Fruit fly (Drosophila melanogaster) whole organism, embryonic: Measurements from ENCODE around the gene ATPsynB.

ENCODE experiments used
- BEAF-32 ChIP-seq: fragments of 200-800 bp; sonication (Bioruptor generic); optimal IDR thresholded peaks from 3 replicates; lab custom pipeline; 2017; ENCODE audit warnings: missing biosample characterization, missing genetic modification characterization, mild to moderate bottlenecking, moderate library complexity, missing genetic modification reagents
- Blimp-1 ChIP-seq: fragments of 200-800 bp; sonication (Bioruptor generic); optimal IDR thresholded peaks from 3 replicates; lab custom pipeline; 2018; ENCODE audit warnings: missing biosample characterization, missing genetic modification characterization, mild to moderate bottlenecking, moderate library complexity, missing genetic modification reagents
- CG10267 ChIP-seq: fragments of 200-800 bp; sonication (Bioruptor generic); optimal IDR thresholded peaks from 2 replicates; lab custom pipeline; 2018; ENCODE audit warnings: missing biosample characterization, mild to moderate bottlenecking, missing genetic modification characterization, moderate library complexity
- CG10565 ChIP-seq: fragments of 200-800 bp; sonication (Bioruptor generic); optimal IDR thresholded peaks from 3 replicates; lab custom pipeline; 2016; ENCODE audit warnings: missing biosample characterization, mild to moderate bottlenecking, missing genetic modification characterization
- CG11398 ChIP-seq: fragments of 200-800 bp; sonication (Bioruptor generic); optimal IDR thresholded peaks from 2 replicates; lab custom pipeline; 2016; ENCODE audit warnings: missing biosample characterization, missing genetic modification characterization
- CG12071 ChIP-seq: fragments of 200-800 bp; sonication (Bioruptor generic); optimal IDR thresholded peaks from 3 replicates; lab custom pipeline; 2018; ENCODE audit warnings: missing biosample characterization, mild to moderate bottlenecking, missing genetic modification characterization
- CG12659 ChIP-seq: fragments of 200-800 bp; sonication (Bioruptor generic); optimal IDR thresholded peaks from 3 replicates; lab custom pipeline; 2017; ENCODE audit warnings: mild to moderate bottlenecking, missing biosample characterization, missing genetic modification reagents, missing genetic modification characterization
- CG14710 ChIP-seq: fragments of 200-800 bp; sonication (Bioruptor generic); optimal IDR thresholded peaks from 3 replicates; lab custom pipeline; 2019; ENCODE audit warnings: missing biosample characterization, mild to moderate bottlenecking, missing genetic modification characterization, moderate library complexity
- CG15601 ChIP-seq: fragments of 200-800 bp; sonication (Bioruptor generic); optimal IDR thresholded peaks from 3 replicates; lab custom pipeline; 2019; ENCODE audit warnings: missing biosample characterization, mild to moderate bottlenecking, missing genetic modification characterization, moderate library complexity
- CG30431 ChIP-seq: fragments of 200-800 bp; sonication (Bioruptor generic); optimal IDR thresholded peaks from 2 replicates; lab custom pipeline; 2017; ENCODE audit warnings: missing biosample characterization, missing genetic modification characterization
- CG3065 ChIP-seq: fragments of 200-800 bp; sonication (Bioruptor generic); optimal IDR thresholded peaks from 2 replicates; lab custom pipeline; 2016; ENCODE audit warnings: missing biosample characterization, missing genetic modification characterization
- CG31441 ChIP-seq: fragments of 200-800 bp; sonication (Bioruptor generic); IDR thresholded peaks from 2 replicates; pipeline ENCODE4 v1.3.6; 2022; ENCODE audit warnings: missing biosample characterization, missing genetic modification characterization
- CG32772 ChIP-seq: fragments of 200-800 bp; sonication (Bioruptor generic); IDR thresholded peaks from 2 replicates; pipeline ENCODE4 v1.3.6; 2022; ENCODE audit warnings: missing biosample characterization, missing genetic modification characterization
- CG34422 ChIP-seq: fragments of 200-800 bp; sonication (Bioruptor generic); IDR thresholded peaks from 3 replicates; pipeline ENCODE4 v1.3.6; 2022; ENCODE audit warnings: missing biosample characterization, missing genetic modification characterization
- CG3726 ChIP-seq: fragments of 200-800 bp; sonication (Bioruptor generic); IDR thresholded peaks from 3 replicates; pipeline ENCODE4, ENCODE4 v1.3.6; 2022; ENCODE audit warnings: missing biosample characterization, missing genetic modification characterization
- CG3847 ChIP-seq: fragments of 200-800 bp; sonication (Bioruptor generic); IDR thresholded peaks from 2 replicates; pipeline ENCODE4 v1.3.6; 2022; ENCODE audit warnings: missing biosample characterization, missing genetic modification characterization
- CG5245 ChIP-seq: fragments of 200-800 bp; sonication (Bioruptor generic); optimal IDR thresholded peaks from 3 replicates; lab custom pipeline; 2016; ENCODE audit warnings: missing biosample characterization, missing genetic modification characterization
- CG6254 ChIP-seq: fragments of 200-800 bp; sonication (Bioruptor generic); optimal IDR thresholded peaks from 3 replicates; lab custom pipeline; 2017; ENCODE audit warnings: mild to moderate bottlenecking, missing biosample characterization, missing genetic modification reagents, missing genetic modification characterization
- CG8388 ChIP-seq: fragments of 200-800 bp; sonication (Bioruptor generic); optimal IDR thresholded peaks from 2 replicates; lab custom pipeline; 2019; ENCODE audit warnings: missing biosample characterization, mild to moderate bottlenecking, missing genetic modification characterization, moderate library complexity
- CG9797 ChIP-seq: fragments of 200-800 bp; sonication (Bioruptor generic); optimal IDR thresholded peaks from 3 replicates; lab custom pipeline; 2018; ENCODE audit warnings: missing biosample characterization, mild to moderate bottlenecking, missing genetic modification characterization
- CHES-1-like ChIP-seq: fragments of 200-800 bp; sonication (Bioruptor generic); optimal IDR thresholded peaks from 2 replicates; lab custom pipeline; 2016; ENCODE audit warnings: missing biosample characterization, missing genetic modification characterization
- D19A ChIP-seq: fragments of 200-800 bp; optimal IDR thresholded peaks from 3 replicates; lab custom pipeline; 2019; ENCODE audit warnings: missing biosample characterization, mild to moderate bottlenecking, missing genetic modification characterization, moderate library complexity
- Deaf1 ChIP-seq: fragments of 200-800 bp; optimal IDR thresholded peaks from 3 replicates; lab custom pipeline; 2019; ENCODE audit warnings: missing biosample characterization, mild to moderate bottlenecking, missing genetic modification characterization, moderate library complexity
- Doc2 ChIP-seq: fragments of 200-800 bp; sonication (Bioruptor generic); IDR thresholded peaks from 2 replicates; pipeline ENCODE4 v1.3.6; 2022; ENCODE audit warnings: missing biosample characterization, missing genetic modification characterization
- Dp ChIP-seq: fragments of 200-800 bp; sonication (Bioruptor generic); optimal IDR thresholded peaks from 2 replicates; lab custom pipeline; 2018; ENCODE audit warnings: missing biosample characterization, mild to moderate bottlenecking, missing genetic modification characterization, moderate library complexity
- Eip74EF ChIP-seq, 2 experiments: fragments of 200-800 bp in 1 of 2; fragments of >200 bp in 1 of 2; sonication (Bioruptor generic) in 1 of 2; optimal IDR thresholded peaks; 2 replicates each; lab custom pipeline; 2017 to 2019; ENCODE audit warnings: missing biosample characterization in 2 of 2, missing genetic modification characterization in 2 of 2, mild to moderate bottlenecking in 1 of 2, moderate library complexity in 1 of 2
- HmgZ ChIP-seq: fragments of 200-800 bp; sonication (Bioruptor generic); optimal IDR thresholded peaks from 2 replicates; lab custom pipeline; 2018; ENCODE audit warnings: missing biosample characterization, mild to moderate bottlenecking, missing genetic modification characterization
- Hmr ChIP-seq: fragments of 200-800 bp; sonication (Bioruptor generic); optimal IDR thresholded peaks from 3 replicates; lab custom pipeline; 2017; ENCODE audit warnings: mild to moderate bottlenecking, missing biosample characterization, missing genetic modification reagents, missing genetic modification characterization
- Hr39 ChIP-seq: fragments of >200 bp; optimal IDR thresholded peaks from 2 replicates; lab custom pipeline; 2017
- Kr ChIP-seq: fragments of 200-800 bp; sonication (Bioruptor generic); optimal IDR thresholded peaks from 2 replicates; lab custom pipeline; 2017; ENCODE audit warnings: missing biosample characterization, mild to moderate bottlenecking, missing genetic modification characterization
- Ptx1 ChIP-seq: fragments of 200-800 bp; sonication (Bioruptor generic); IDR thresholded peaks from 2 replicates; pipeline ENCODE4 v1.3.6; 2022; ENCODE audit warnings: missing biosample characterization, missing genetic modification characterization
- Ravus ChIP-seq: fragments of 200-800 bp; sonication (Bioruptor generic); IDR thresholded peaks from 2 replicates; pipeline ENCODE4 v1.3.6; 2022; ENCODE audit warnings: missing biosample characterization, missing genetic modification characterization
- TFAM ChIP-seq: fragments of 200-800 bp; sonication (Bioruptor generic); optimal IDR thresholded peaks from 2 replicates; lab custom pipeline; 2017; ENCODE audit warnings: missing biosample characterization, missing genetic modification characterization, inconsistent platforms
- Vsx1 ChIP-seq: fragments of 200-800 bp; sonication (Bioruptor generic); optimal IDR thresholded peaks from 2 replicates; lab custom pipeline; 2017; ENCODE audit warnings: missing biosample characterization, mild to moderate bottlenecking, missing genetic modification characterization, missing genetic modification reagents
- ab ChIP-seq: fragments of 200-800 bp; sonication (Bioruptor generic); optimal IDR thresholded peaks from 2 replicates; lab custom pipeline; 2016; ENCODE audit warnings: missing biosample characterization, missing genetic modification characterization
- al ChIP-seq: fragments of 200-800 bp; sonication (Bioruptor generic); IDR thresholded peaks from 2 replicates; pipeline ENCODE4 v1.3.6; 2022; ENCODE audit warnings: missing biosample characterization, missing genetic modification characterization
- bowl ChIP-seq: fragments of 200-800 bp; sonication (Bioruptor generic); IDR thresholded peaks from 2 replicates; pipeline ENCODE4 v1.3.6; 2022; ENCODE audit warnings: missing biosample characterization, missing genetic modification characterization
- btn ChIP-seq: fragments of 200-800 bp; sonication (Bioruptor generic); optimal IDR thresholded peaks from 2 replicates; lab custom pipeline; 2016; ENCODE audit warnings: missing biosample characterization, missing genetic modification characterization
- corto ChIP-seq: fragments of 200-800 bp; sonication (Bioruptor generic); optimal IDR thresholded peaks from 2 replicates; lab custom pipeline; 2016; ENCODE audit warnings: missing biosample characterization, mild to moderate bottlenecking, missing genetic modification characterization, moderate library complexity
- gem ChIP-seq: fragments of 200-800 bp; sonication (Bioruptor generic); optimal IDR thresholded peaks from 2 replicates; lab custom pipeline; 2019; ENCODE audit warnings: missing biosample characterization, mild to moderate bottlenecking, missing genetic modification characterization, moderate library complexity
- grau ChIP-seq: fragments of 200-800 bp; optimal IDR thresholded peaks from 3 replicates; lab custom pipeline; 2019; ENCODE audit warnings: missing biosample characterization, mild to moderate bottlenecking, missing genetic modification characterization, moderate library complexity
- grn ChIP-seq: fragments of 200-800 bp; sonication (Bioruptor generic); optimal IDR thresholded peaks from 3 replicates; lab custom pipeline; 2017; ENCODE audit warnings: missing biosample characterization, missing genetic modification characterization
- inv ChIP-seq: fragments of 200-800 bp; sonication (Bioruptor generic); IDR thresholded peaks from 2 replicates; pipeline ENCODE4 v1.3.6; 2022; ENCODE audit warnings: missing biosample characterization, missing genetic modification characterization; ENCODE audit not compliant: partially characterized antibody
- jing ChIP-seq: fragments of 200-800 bp; sonication (Bioruptor generic); optimal IDR thresholded peaks from 2 replicates; lab custom pipeline; 2018; ENCODE audit warnings: missing biosample characterization, mild to moderate bottlenecking, missing genetic modification characterization
- kah ChIP-seq: fragments of 200-800 bp; sonication (Bioruptor generic); optimal IDR thresholded peaks from 2 replicates; lab custom pipeline; 2018; ENCODE audit warnings: missing biosample characterization, mild to moderate bottlenecking, missing genetic modification characterization
- lmd ChIP-seq: fragments of 200-800 bp; sonication (Bioruptor generic); IDR thresholded peaks from 2 replicates; pipeline ENCODE4 v1.3.6; 2022; ENCODE audit warnings: missing biosample characterization, missing genetic modification characterization
- nau ChIP-seq: fragments of 200-800 bp; sonication (Bioruptor generic); optimal IDR thresholded peaks from 3 replicates; lab custom pipeline; 2017; ENCODE audit warnings: missing biosample characterization, mild to moderate bottlenecking, missing genetic modification characterization, missing genetic modification reagents
- schlank ChIP-seq: fragments of 200-800 bp; sonication (Bioruptor generic); optimal IDR thresholded peaks from 2 replicates; lab custom pipeline; 2018; ENCODE audit warnings: missing biosample characterization, mild to moderate bottlenecking, missing genetic modification characterization
- sens ChIP-seq: fragments of 200-800 bp; sonication (Bioruptor generic); peaks from one replicate; lab custom pipeline; 2016; ENCODE audit warnings: missing biosample characterization, missing genetic modification characterization
- vfl ChIP-seq: fragments of 200-800 bp; sonication (Bioruptor generic); optimal IDR thresholded peaks from 2 replicates; lab custom pipeline; 2016; ENCODE audit warnings: missing biosample characterization, missing genetic modification characterization
- wek ChIP-seq: fragments of 200-800 bp; sonication (Bioruptor generic); optimal IDR thresholded peaks from 3 replicates; lab custom pipeline; 2018; ENCODE audit warnings: missing biosample characterization, mild to moderate bottlenecking, missing genetic modification characterization, moderate library complexity
- zen2 ChIP-seq: fragments of 200-800 bp; sonication (Bioruptor generic); IDR thresholded peaks from 3 replicates; pipeline ENCODE4 v1.3.6; 2022; ENCODE audit warnings: missing biosample characterization, missing genetic modification characterization; ENCODE audit not compliant: partially characterized antibody

ATPsynB gene

dm6 chr3L:9726707-9727106, 3.1 kb upstream of the ATPsynB start, which contains the start of gene Naa60 (continued):
- no peak for TF ChIP-seq Eip74EF (GFP tag; optimal IDR thresholded peaks at IDR 0.05; lab: Kevin White, UChicago)
- TF ChIP-seq Vsx1: no peak
- TF ChIP-seq CG12659 (GFP tag; lab: Kevin White, UChicago): peak; percentile 54
- no peak for TF ChIP-seq lmd (GFP tag; lab: Robert Waterston, UW)
- peak; percentile 54 for TF ChIP-seq HmgZ (tag; lab: Kevin White, UChicago)
- TF ChIP-seq Hmr (GFP tag; lab: Kevin White, UChicago): no peak
- TF ChIP-seq CG14710 (tag; lab: Kevin White, UChicago): peak; percentile 33
- no peak for TF ChIP-seq Deaf1 (tag; lab: Kevin White, UChicago)
- no peak for TF ChIP-seq CG11398 (GFP tag; lab: Kevin White, UChicago)
- TF ChIP-seq ab: no peak
- no peak for TF ChIP-seq CG6254
- TF ChIP-seq CG10267 (tag; lab: Kevin White, UChicago): peak; percentile 47
- no peak for TF ChIP-seq jing (GFP tag; lab: Kevin White, UChicago)
- no peak for TF ChIP-seq al (GFP tag; lab: Robert Waterston, UW)
- no peak for TF ChIP-seq CG12071
- no peak for TF ChIP-seq CG30431 (GFP tag; lab: Kevin White, UChicago)
- TF ChIP-seq CG34422 (GFP tag; lab: Robert Waterston, UW): peak; percentile 49; the same call in 1 of the 3 replicates
- TF ChIP-seq CG3726: no peak
- peak; percentile 89 for TF ChIP-seq zen2 (GFP tag; lab: Robert Waterston, UW)
- no peak for TF ChIP-seq CG8388 (GFP tag; lab: Kevin White, UChicago)
- TF ChIP-seq vfl: no peak
- TF ChIP-seq inv (GFP tag; lab: Robert Waterston, UW): peak; percentile 86
- TF ChIP-seq Kr (GFP tag; lab: Kevin White, UChicago): no peak
- no peak for TF ChIP-seq schlank (tag; lab: Kevin White, UChicago)
- no peak for TF ChIP-seq CG3847 (GFP tag; lab: Robert Waterston, UW)
- TF ChIP-seq CG10565 (GFP tag; lab: Kevin White, UChicago): no peak
- TF ChIP-seq CHES-1-like (GFP tag; lab: Kevin White, UChicago): peak; percentile 1
- TF ChIP-seq nau (GFP tag; lab: Kevin White, UChicago): no peak
- no peak for TF ChIP-seq CG5245
- no peak for TF ChIP-seq wek (GFP tag; lab: Kevin White, UChicago)
- TF ChIP-seq Doc2 (GFP tag; lab: Robert Waterston, UW): no peak
- TF ChIP-seq sens: peak; percentile 49
- TF ChIP-seq bowl (GFP tag; lab: Robert Waterston, UW): no peak
- TF ChIP-seq CG15601 (tag; lab: Kevin White, UChicago): no peak
- TF ChIP-seq gem (tag; lab: Kevin White, UChicago): no peak
- no peak for TF ChIP-seq TFAM (GFP tag; lab: Kevin White, UChicago)
- TF ChIP-seq Hr39 (lab: Kevin White, UChicago): no peak
- no peak for TF ChIP-seq CG32772 (GFP tag; lab: Robert Waterston, UW)
- TF ChIP-seq Blimp-1 (GFP tag; lab: Kevin White, UChicago): no peak
- TF ChIP-seq D19A (tag; lab: Kevin White, UChicago): no peak
- peak; percentile 71 for TF ChIP-seq CG9797 (GFP tag; lab: Kevin White, UChicago)
- TF ChIP-seq Ptx1 (GFP tag; lab: Robert Waterston, UW): no peak
- no peak for TF ChIP-seq CG3065
- TF ChIP-seq corto (GFP tag; lab: Kevin White, UChicago): no peak
- TF ChIP-seq CG31441: no peak
- peak; percentile 74 for TF ChIP-seq Dp (GFP tag; lab: Kevin White, UChicago)
- TF ChIP-seq BEAF-32 (GFP tag; lab: Kevin White, UChicago): peak; percentile 89
- peak; percentile 94 for TF ChIP-seq kah
- no peak for TF ChIP-seq Ravus
- no peak for TF ChIP-seq grn (GFP tag; lab: Kevin White, UChicago)
- TF ChIP-seq btn (GFP tag; lab: Kevin White, UChicago): no peak
- peak; percentile 24 for TF ChIP-seq grau (tag; lab: Kevin White, UChicago)
